Worm (Caenorhabditis elegans) whole organism, early embryonic: ENCODE results near the gene C50C3.1.

Source experiments
- ama-1 ChIP-seq: fragments of 150-350 bp; optimal IDR thresholded peaks from 2 replicates; lab custom pipeline; 2014
- ceh-13 ChIP-seq: fragments of 200-800 bp; sonication (Bioruptor generic); optimal IDR thresholded peaks from 2 replicates; lab custom pipeline; 2018; ENCODE audit warnings: mild to moderate bottlenecking, missing genetic modification characterization, missing compliant biosample characterization
- flt-1 ChIP-seq: fragments of 200-800 bp; sonication (Bioruptor generic); IDR thresholded peaks from 2 replicates; pipeline ENCODE4 v1.3.6; 2022; ENCODE audit warnings: missing genetic modification characterization, missing compliant biosample characterization
- hmg-4 ChIP-seq: fragments of 200-800 bp; sonication (Bioruptor generic); optimal IDR thresholded peaks from 2 replicates; lab custom pipeline; 2018; ENCODE audit warnings: mild to moderate bottlenecking, missing genetic modification characterization, missing compliant biosample characterization
- hnd-1 ChIP-seq: sonication (generic microtip); optimal IDR thresholded peaks from 2 replicates; lab custom pipeline; 2016; ENCODE audit warnings: missing genetic modification characterization, missing compliant biosample characterization

- TF ChIP-seq flt-1 (GFP tag; lab: Robert Waterston, UW): no peak
- no peak for TF ChIP-seq ama-1
- no peak for TF ChIP-seq hmg-4 (GFP tag; lab: Kevin White, UChicago)
- TF ChIP-seq ceh-13 (GFP tag; lab: Kevin White, UChicago): no peak
- TF ChIP-seq hnd-1 (tag; lab: Kevin White, UChicago): no peak
Observed at ce11 chrIII:8199060-8199459, 7.3 kb downstream of the C50C3.1 start.
